Worm (Caenorhabditis elegans): Measurements from ENCODE around the gene egl-15.

Gene egl-15

ce11 chrX:11047183-11047582 is 31.0 kb downstream of the egl-15 start, which contains the start of gene clc-1:
TSS of gene clc-1 (plus strand) at chrX:11047446.
- no peak for TF ChIP-seq ceh-30 (tag; optimal IDR thresholded peaks at IDR 0.05)
- TF ChIP-seq nfya-1 (tag; optimal IDR thresholded peaks at IDR 0.05) = no peak
- TF ChIP-seq pros-1 (tag; optimal IDR thresholded peaks at IDR 0.05) = no peak
- TF ChIP-seq ets-4 (tag; optimal IDR thresholded peaks at IDR 0.05) = no peak
- no peak for TF ChIP-seq ceh-14 (tag; optimal IDR thresholded peaks at IDR 0.05)
- TF ChIP-seq ceh-2 (tag; optimal IDR thresholded peaks at IDR 0.05) = no peak
- TF ChIP-seq elt-2 (tag; optimal IDR thresholded peaks at IDR 0.05) = peak; percentile 59
- no peak for TF ChIP-seq sox-2 (GFP tag; IDR thresholded peaks at IDR 0.05)
- TF ChIP-seq unc-3 (GFP tag; conservative IDR thresholded peaks at IDR 0.05) = no peak
- TF ChIP-seq unc-3 (tag; optimal IDR thresholded peaks at IDR 0.05) = no peak

ce11 chrX:11050335-11050734 is 34.1 kb downstream of the egl-15 start:
- no peak for TF ChIP-seq pqm-1 (tag; optimal IDR thresholded peaks at IDR 0.05)
- TF ChIP-seq pros-1 (tag; optimal IDR thresholded peaks at IDR 0.05) = no peak
- no peak for TF ChIP-seq pha-2 (tag; optimal IDR thresholded peaks at IDR 0.05)
- no peak for TF ChIP-seq ceh-2 (tag; optimal IDR thresholded peaks at IDR 0.05)
- TF ChIP-seq ceh-9 (tag; optimal IDR thresholded peaks at IDR 0.05) = no peak
- TF ChIP-seq K09A11.1 (tag; optimal IDR thresholded peaks at IDR 0.05; ENCODE audit: insufficient read depth) = no peak
- no peak for TF ChIP-seq hlh-6 (tag; optimal IDR thresholded peaks at IDR 0.05)
- TF ChIP-seq Y22D7AL.16 (tag; optimal IDR thresholded peaks at IDR 0.05) = no peak

- TF ChIP-seq eyg-1 (tag; optimal IDR thresholded peaks at IDR 0.05) (no peak), unc-86 (tag; optimal IDR thresholded peaks at IDR 0.05) (no peak)
These were observed 37.4 kb downstream of the egl-15 start, which contains the start of gene C09F12.2 for ce11 chrX:11053615-11054014. TSS of gene C09F12.2 (plus strand) at chrX:11053915.

- TF ChIP-seq nfya-1 (tag; optimal IDR thresholded peaks at IDR 0.05) (peak; percentile 54), ceh-24 (tag; optimal IDR thresholded peaks at IDR 0.05) (no peak), ceh-19 (GFP tag; optimal IDR thresholded peaks at IDR 0.05) (no peak), ets-4 (tag; optimal IDR thresholded peaks at IDR 0.05) (no peak), rnt-1 (tag; optimal IDR thresholded peaks at IDR 0.05) (peak; percentile 74), C08G9.2 (tag; optimal IDR thresholded peaks at IDR 0.05) (no peak), ref-2 (tag; optimal IDR thresholded peaks at IDR 0.05) (no peak), F13H6.1 (tag; optimal IDR thresholded peaks at IDR 0.05) (no peak), zip-5 (tag; optimal IDR thresholded peaks at IDR 0.05) (no peak), sox-2 (GFP tag; IDR thresholded peaks at IDR 0.05) (no peak), ceh-14 (tag; optimal IDR thresholded peaks at IDR 0.05) (no peak), pha-4 (tag; optimal IDR thresholded peaks at IDR 0.05) (no peak), tbx-7 (tag; optimal IDR thresholded peaks at IDR 0.05) (no peak), odd-2 (tag; optimal IDR thresholded peaks at IDR 0.05) (no peak), fkh-6 (tag; optimal IDR thresholded peaks at IDR 0.05) (no peak), hlh-8 (tag; optimal IDR thresholded peaks at IDR 0.05) (no peak), nhr-232 (tag; optimal IDR thresholded peaks at IDR 0.05) (no peak), pax-1 (tag; optimal IDR thresholded peaks at IDR 0.05) (no peak), pros-1 (tag; optimal IDR thresholded peaks at IDR 0.05) (peak; percentile 0), ceh-2 (tag; optimal IDR thresholded peaks at IDR 0.05) (no peak), ceh-31 (tag; optimal IDR thresholded peaks at IDR 0.05) (peak; percentile 4), unc-55 (GFP tag; optimal IDR thresholded peaks at IDR 0.05) (peak; percentile 63), gmeb-2 (tag; optimal IDR thresholded peaks at IDR 0.05) (no peak), hlh-13 (GFP tag; optimal IDR thresholded peaks at IDR 0.05) (no peak), dmd-4 (tag; optimal IDR thresholded peaks at IDR 0.05; ENCODE audit: borderline replicate concordance) (no peak)
These were observed 40.8 kb downstream of the egl-15 start, which contains the start of gene lpr-3 for ce11 chrX:11057028-11057427. TSS of gene lpr-3 (plus strand) at chrX:11057401.

Data from whole organism, late embryonic.